Fruit fly (Drosophila melanogaster) whole organism, embryonic: ENCODE results near the gene CG32647.

Experiments used
- Abd-B ChIP-seq: fragments of 200-800 bp; sonication (Bioruptor generic); optimal IDR thresholded peaks from 2 replicates; lab custom pipeline; 2018; ENCODE audit warnings: missing biosample characterization, mild to moderate bottlenecking, missing genetic modification characterization, moderate library complexity
- Aef1 ChIP-seq: fragments of 200-800 bp; sonication (Bioruptor generic); IDR thresholded peaks from 3 replicates; pipeline ENCODE4 v1.3.6; 2022; ENCODE audit warnings: missing biosample characterization, missing genetic modification characterization
- Bteb2 ChIP-seq: fragments of 200-800 bp; sonication (Bioruptor generic); optimal IDR thresholded peaks from 2 replicates; lab custom pipeline; 2016; ENCODE audit warnings: missing biosample characterization, missing genetic modification characterization
- CG12391 ChIP-seq: fragments of 200-800 bp; sonication (Bioruptor generic); optimal IDR thresholded peaks from 3 replicates; lab custom pipeline; 2018; ENCODE audit warnings: missing biosample characterization, mild to moderate bottlenecking, missing genetic modification characterization, moderate library complexity
- CG13287 ChIP-seq: fragments of 200-800 bp; sonication (Bioruptor generic); IDR thresholded peaks from 2 replicates; pipeline ENCODE4 v1.3.6; 2022; ENCODE audit warnings: missing biosample characterization, missing genetic modification characterization; ENCODE audit not compliant: partially characterized antibody
- CG13296 ChIP-seq: fragments of 200-800 bp; sonication (Bioruptor generic); optimal IDR thresholded peaks from 3 replicates; lab custom pipeline; 2018; ENCODE audit warnings: missing biosample characterization, mild to moderate bottlenecking, missing genetic modification characterization
- CG13624 ChIP-seq: fragments of 200-800 bp; sonication (Bioruptor generic); optimal IDR thresholded peaks from 2 replicates; lab custom pipeline; 2016; ENCODE audit warnings: missing biosample characterization, missing genetic modification characterization
- CG14014 ChIP-seq: fragments of 200-800 bp; sonication (Bioruptor generic); IDR thresholded peaks from 2 replicates; pipeline ENCODE4 v1.3.6; 2022; ENCODE audit warnings: missing biosample characterization, missing genetic modification characterization
- CG15011 ChIP-seq: fragments of 200-800 bp; sonication (Bioruptor generic); optimal IDR thresholded peaks from 3 replicates; lab custom pipeline; 2018; ENCODE audit warnings: missing biosample characterization, mild to moderate bottlenecking, missing genetic modification characterization
- CG15696 ChIP-seq: fragments of 200-800 bp; sonication (Bioruptor generic); optimal IDR thresholded peaks from 2 replicates; lab custom pipeline; 2019; ENCODE audit warnings: missing biosample characterization, mild to moderate bottlenecking, missing genetic modification characterization, moderate library complexity
- CG17912 ChIP-seq: fragments of 200-800 bp; sonication (Bioruptor generic); optimal IDR thresholded peaks from 2 replicates; lab custom pipeline; 2018; ENCODE audit warnings: missing biosample characterization, mild to moderate bottlenecking, missing genetic modification characterization
- CG2116 ChIP-seq: fragments of 200-800 bp; sonication (Bioruptor generic); optimal IDR thresholded peaks from 3 replicates; lab custom pipeline; 2018; ENCODE audit warnings: missing biosample characterization, mild to moderate bottlenecking, missing genetic modification characterization
- CG31365 ChIP-seq: fragments of 200-800 bp; sonication (Bioruptor generic); optimal IDR thresholded peaks from 2 replicates; lab custom pipeline; 2018; ENCODE audit warnings: missing biosample characterization, mild to moderate bottlenecking, missing genetic modification characterization
- CG3407 ChIP-seq: fragments of 200-800 bp; sonication (Bioruptor generic); optimal IDR thresholded peaks from 2 replicates; lab custom pipeline; 2018; ENCODE audit warnings: missing biosample characterization, mild to moderate bottlenecking, missing genetic modification characterization
- CG34224 ChIP-seq: fragments of 200-800 bp; sonication (Bioruptor generic); IDR thresholded peaks from 3 replicates; pipeline ENCODE4 v1.3.6; 2022; ENCODE audit warnings: missing biosample characterization, missing genetic modification characterization; ENCODE audit not compliant: partially characterized antibody
- CG43689 ChIP-seq: fragments of 200-800 bp; sonication (Bioruptor generic); IDR thresholded peaks from 2 replicates; pipeline ENCODE4 v1.3.6; 2022; ENCODE audit warnings: missing biosample characterization, missing genetic modification characterization
- CG4854 ChIP-seq: fragments of 200-800 bp; sonication (Bioruptor generic); optimal IDR thresholded peaks from 2 replicates; lab custom pipeline; 2016; ENCODE audit warnings: missing biosample characterization, missing genetic modification characterization, inconsistent platforms
- CG5180 ChIP-seq: fragments of 200-800 bp; sonication (Bioruptor generic); optimal IDR thresholded peaks from 3 replicates; lab custom pipeline; 2017; ENCODE audit warnings: missing biosample characterization, missing genetic modification characterization, mild to moderate bottlenecking, moderate library complexity, missing genetic modification reagents
- CG7839 ChIP-seq: fragments of 200-800 bp; sonication (Bioruptor generic); optimal IDR thresholded peaks from 3 replicates; lab custom pipeline; 2018; ENCODE audit warnings: missing biosample characterization, mild to moderate bottlenecking, missing genetic modification characterization, moderate library complexity
- CG8290 ChIP-seq, 3 experiments: fragments of 200-800 bp; sonication (Bioruptor generic); optimal IDR thresholded peaks; 2 replicates each; lab custom pipeline; 2016 to 2019; ENCODE audit warnings: missing biosample characterization in 3 of 3, missing genetic modification characterization in 3 of 3, mild to moderate bottlenecking in 2 of 3, moderate library complexity in 1 of 3
- CG8944 ChIP-seq: fragments of 200-800 bp; sonication (Bioruptor generic); optimal IDR thresholded peaks from 3 replicates; lab custom pipeline; 2016; ENCODE audit warnings: missing biosample characterization, missing genetic modification characterization
- CoRest ChIP-seq: fragments of 200-800 bp; sonication (Bioruptor generic); optimal IDR thresholded peaks from 3 replicates; lab custom pipeline; 2018; ENCODE audit warnings: missing biosample characterization, mild to moderate bottlenecking, missing genetic modification characterization, moderate library complexity
- Deaf1 ChIP-seq: fragments of 200-800 bp; optimal IDR thresholded peaks from 3 replicates; lab custom pipeline; 2019; ENCODE audit warnings: missing biosample characterization, mild to moderate bottlenecking, missing genetic modification characterization, moderate library complexity
- Dll ChIP-seq: fragments of 200-800 bp; sonication (Bioruptor generic); IDR thresholded peaks from 4 replicates; pipeline ENCODE4 v1.3.6; 2022; ENCODE audit warnings: missing biosample characterization, missing genetic modification characterization; ENCODE audit not compliant: partially characterized antibody
- E2f1 ChIP-seq: fragments of 200-800 bp; sonication (Bioruptor generic); IDR thresholded peaks from 2 replicates; pipeline ENCODE4 v1.3.6; 2022; ENCODE audit warnings: missing biosample characterization, missing genetic modification characterization
- HLH4C ChIP-seq: fragments of 200-800 bp; sonication (Bioruptor generic); IDR thresholded peaks from 3 replicates; pipeline ENCODE4 v1.3.6; 2022; ENCODE audit warnings: missing biosample characterization, missing genetic modification characterization; ENCODE audit not compliant: partially characterized antibody
- Hr78 ChIP-seq, 2 experiments: fragments of 200-800 bp in 1 of 2; fragments of >200 bp in 1 of 2; sonication (Bioruptor generic) in 1 of 2; optimal IDR thresholded peaks; 2 replicates each; lab custom pipeline; 2017 to 2019; ENCODE audit warnings: missing biosample characterization in 2 of 2, missing genetic modification characterization in 2 of 2, mild to moderate bottlenecking in 1 of 2, moderate library complexity in 1 of 2
- NC2α ChIP-seq: fragments of 200-800 bp; sonication (Bioruptor generic); optimal IDR thresholded peaks from 2 replicates; lab custom pipeline; 2016; ENCODE audit warnings: missing biosample characterization, missing genetic modification characterization
- Oaz ChIP-seq: fragments of 200-800 bp; sonication (Bioruptor generic); IDR thresholded peaks from 2 replicates; pipeline ENCODE4 v1.3.6; 2022; ENCODE audit warnings: missing biosample characterization, missing genetic modification characterization
- Ssrp ChIP-seq: fragments of 200-800 bp; sonication (Bioruptor generic); optimal IDR thresholded peaks from 2 replicates; lab custom pipeline; 2018; ENCODE audit warnings: missing biosample characterization, mild to moderate bottlenecking, missing genetic modification characterization, moderate library complexity
- aop ChIP-seq: fragments of 200-800 bp; sonication (Bioruptor generic); IDR thresholded peaks from 2 replicates; pipeline ENCODE4 v1.3.6; 2022; ENCODE audit warnings: missing biosample characterization, missing genetic modification characterization
- ash1 ChIP-seq: fragments of 200-800 bp; sonication (Bioruptor generic); optimal IDR thresholded peaks from 2 replicates; lab custom pipeline; 2018; ENCODE audit warnings: missing biosample characterization, mild to moderate bottlenecking, missing genetic modification characterization
- cas ChIP-seq: fragments of 200-800 bp; sonication (Bioruptor generic); IDR thresholded peaks from 2 replicates; pipeline ENCODE4 v1.3.6; 2022; ENCODE audit warnings: missing biosample characterization, missing genetic modification characterization
- ci ChIP-seq: fragments of 200-800 bp; sonication (Bioruptor generic); IDR thresholded peaks from 3 replicates; pipeline ENCODE4 v1.3.6; 2022; ENCODE audit warnings: missing biosample characterization, missing genetic modification characterization
- fru ChIP-seq: fragments of >200 bp; optimal IDR thresholded peaks from 2 replicates; lab custom pipeline; 2017
- fu2 ChIP-seq: fragments of 200-800 bp; sonication (Bioruptor generic); optimal IDR thresholded peaks from 2 replicates; lab custom pipeline; 2016; ENCODE audit warnings: missing biosample characterization, missing genetic modification characterization
- gcm2 ChIP-seq: fragments of 200-800 bp; sonication (Bioruptor generic); optimal IDR thresholded peaks from 2 replicates; lab custom pipeline; 2016; ENCODE audit warnings: missing biosample characterization, missing genetic modification characterization
- ken ChIP-seq: fragments of 200-800 bp; sonication (Bioruptor generic); IDR thresholded peaks from 3 replicates; pipeline ENCODE4 v1.3.6; 2022; ENCODE audit warnings: missing biosample characterization, missing genetic modification characterization
- mld ChIP-seq: fragments of 200-800 bp; sonication (Bioruptor generic); IDR thresholded peaks from 3 replicates; pipeline ENCODE4 v1.3.6; 2022; ENCODE audit warnings: missing biosample characterization, missing genetic modification characterization; ENCODE audit not compliant: partially characterized antibody
- pb ChIP-seq: fragments of 200-800 bp; sonication (Bioruptor generic); optimal IDR thresholded peaks from 3 replicates; lab custom pipeline; 2016; ENCODE audit warnings: missing biosample characterization, missing genetic modification characterization
- sc ChIP-seq, 3 experiments: fragments of >200 bp in 2 of 3; fragments of 200-800 bp in 1 of 3; sonication (Bioruptor generic) in 1 of 3; optimal IDR thresholded peaks; 2 replicates in 2 of 3; 3 replicates in 1 of 3; lab custom pipeline; 2017; ENCODE audit warnings: mild to moderate bottlenecking in 1 of 3, missing biosample characterization in 1 of 3, missing genetic modification characterization in 1 of 3, missing genetic modification reagents in 1 of 3
- seq ChIP-seq: fragments of 200-800 bp; sonication (Bioruptor generic); IDR thresholded peaks from 2 replicates; pipeline ENCODE4 v1.3.6; 2022; ENCODE audit warnings: missing biosample characterization, missing genetic modification characterization
- sim ChIP-seq: fragments of 200-800 bp; sonication (Bioruptor generic); IDR thresholded peaks from 2 replicates; pipeline ENCODE4 v1.3.6; 2022; ENCODE audit warnings: missing biosample characterization, missing genetic modification characterization
- trh ChIP-seq: fragments of 200-800 bp; sonication (Bioruptor generic); optimal IDR thresholded peaks from 2 replicates; lab custom pipeline; 2016; ENCODE audit warnings: missing biosample characterization, missing genetic modification characterization
- vfl ChIP-seq: fragments of 200-800 bp; sonication (Bioruptor generic); optimal IDR thresholded peaks from 2 replicates; lab custom pipeline; 2016; ENCODE audit warnings: missing biosample characterization, missing genetic modification characterization
- vvl ChIP-seq: fragments of 200-800 bp; sonication (Bioruptor generic); IDR thresholded peaks from 2 replicates; pipeline ENCODE4 v1.3.6; 2022; ENCODE audit warnings: missing biosample characterization, missing genetic modification characterization

The CG32647 gene

DNA sequence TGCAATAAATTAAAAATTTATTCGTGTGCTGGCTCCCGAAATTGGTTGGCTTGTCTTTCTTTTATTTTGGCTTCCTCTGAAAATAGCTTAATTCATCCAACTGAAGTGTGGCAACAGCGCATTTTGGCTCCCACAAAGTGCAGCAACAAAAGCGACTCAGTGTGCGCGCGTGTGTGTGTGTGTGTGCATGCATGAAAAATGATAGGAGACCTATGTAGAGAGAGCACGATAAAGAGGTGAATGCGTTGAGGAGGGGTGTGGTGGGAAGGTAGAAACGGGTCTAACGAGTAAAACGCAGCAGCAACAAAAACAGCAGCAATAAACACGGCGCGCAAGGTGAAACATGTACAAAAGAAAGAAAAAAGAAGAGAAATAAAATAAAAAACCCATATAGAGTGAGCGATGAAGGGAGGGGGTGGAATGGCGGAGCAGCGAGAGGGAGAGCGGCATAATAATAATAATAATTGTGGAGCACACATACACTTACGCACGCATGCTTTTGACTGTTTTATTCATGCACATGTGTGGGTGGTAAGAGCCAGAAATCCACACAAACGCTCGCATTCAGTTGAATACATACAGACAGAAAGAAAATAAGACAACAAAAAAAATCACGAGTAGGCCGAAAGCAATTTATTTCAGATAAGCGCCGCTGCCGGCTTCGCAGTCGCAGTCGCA is 47.6 kb downstream of the CG32647 start (continued):
- TF ChIP-seq Ssrp (tag; lab: Kevin White, UChicago): no peak
- no peak for TF ChIP-seq seq (GFP tag; lab: Robert Waterston, UW)
- no peak for TF ChIP-seq gcm2 (GFP tag; lab: Kevin White, UChicago)
- TF ChIP-seq CG12391 (tag; lab: Kevin White, UChicago): peak; percentile 15
- no peak for TF ChIP-seq CG7839 (tag; lab: Kevin White, UChicago)
- no peak for TF ChIP-seq CG14014
- TF ChIP-seq NC2α (GFP tag; lab: Kevin White, UChicago): no peak
- no peak for TF ChIP-seq Oaz (GFP tag; lab: Robert Waterston, UW)
- no peak for TF ChIP-seq aop (GFP tag; lab: Robert Waterston, UW)
- peak; percentile 69 for TF ChIP-seq CG5180
- no peak for TF ChIP-seq HLH4C (GFP tag; lab: Robert Waterston, UW)
- TF ChIP-seq CG43689: no peak
- TF ChIP-seq CG4854 (GFP tag; lab: Kevin White, UChicago): no peak
- no peak for TF ChIP-seq ken (GFP tag; lab: Robert Waterston, UW)
- peak; percentile 52; the same call in 2 of the 3 replicates for TF ChIP-seq ci (GFP tag; lab: Robert Waterston, UW)
- no peak for TF ChIP-seq vfl (GFP tag; lab: Kevin White, UChicago)
- peak; percentile 50 for TF ChIP-seq Abd-B (GFP tag; lab: Kevin White, UChicago)
- peak; percentile 45; the same call in 1 of the 2 replicates for TF ChIP-seq vvl (GFP tag; lab: Robert Waterston, UW)
- TF ChIP-seq Dll (GFP tag; lab: Robert Waterston, UW): no peak
- no peak for TF ChIP-seq CG34224 (GFP tag; lab: Robert Waterston, UW)
- TF ChIP-seq Deaf1 (tag; lab: Kevin White, UChicago): no peak
- TF ChIP-seq sc (optimal IDR thresholded peaks at IDR 0.05; lab: Kevin White, UChicago): no peak
- no peak for TF ChIP-seq sc (GFP tag; optimal IDR thresholded peaks at IDR 0.05; lab: Kevin White, UChicago)
- no peak for TF ChIP-seq cas (GFP tag; lab: Robert Waterston, UW)
- no peak for TF ChIP-seq CG8290 (GFP tag; optimal IDR thresholded peaks at IDR 0.05; lab: Kevin White, UChicago)
- no peak for TF ChIP-seq CG8290 (tag; optimal IDR thresholded peaks at IDR 0.05; lab: Kevin White, UChicago)
- no peak for TF ChIP-seq CG17912 (GFP tag; lab: Kevin White, UChicago)
- no peak for TF ChIP-seq E2f1 (GFP tag; lab: Robert Waterston, UW)
- TF ChIP-seq Hr78 (GFP tag; optimal IDR thresholded peaks at IDR 0.05; lab: Kevin White, UChicago): no peak
- TF ChIP-seq CG3407 (GFP tag; lab: Kevin White, UChicago): peak; percentile 100
- no peak for TF ChIP-seq CG31365
- no peak for TF ChIP-seq CG2116 (GFP tag; lab: Kevin White, UChicago)
- TF ChIP-seq mld (GFP tag; lab: Robert Waterston, UW): no peak
- TF ChIP-seq CG13624 (GFP tag; lab: Kevin White, UChicago): peak; percentile 7
- no peak for TF ChIP-seq CG13296 (GFP tag; lab: Kevin White, UChicago)
- TF ChIP-seq CG15696 (tag; lab: Kevin White, UChicago): no peak
- TF ChIP-seq CG13287 (GFP tag; lab: Robert Waterston, UW): no peak
- no peak for TF ChIP-seq sim (GFP tag; lab: Robert Waterston, UW)
- no peak for TF ChIP-seq Bteb2 (GFP tag; lab: Kevin White, UChicago)
- TF ChIP-seq CoRest (tag; lab: Kevin White, UChicago): no peak
- TF ChIP-seq Aef1 (GFP tag; lab: Robert Waterston, UW): no peak
- no peak for TF ChIP-seq trh (GFP tag; lab: Kevin White, UChicago)
- TF ChIP-seq CG15011: no peak
- no peak for TF ChIP-seq CG8944 (GFP tag; lab: Kevin White, UChicago)
- no peak for TF ChIP-seq fu2 (GFP tag; lab: Kevin White, UChicago)
- TF ChIP-seq ash1: no peak
- TF ChIP-seq pb (GFP tag; lab: Kevin White, UChicago): no peak
- no peak for TF ChIP-seq fru (lab: Kevin White, UChicago)
